Worm (Caenorhabditis elegans) whole organism, L1 larva: ENCODE results near the gene R01B10.3.

Experiments
- aha-1 ChIP-seq: fragments of 150-350 bp; optimal IDR thresholded peaks from 2 replicates; lab custom pipeline; 2014; ENCODE audit warnings: missing biosample characterization, missing genetic modification characterization
- alr-1 ChIP-seq: fragments of 200-800 bp; sonication (Bioruptor generic); optimal IDR thresholded peaks from 2 replicates; lab custom pipeline; 2018; ENCODE audit warnings: borderline replicate concordance, mild to moderate bottlenecking, missing genetic modification characterization, missing compliant biosample characterization
- aly-2 ChIP-seq: fragments of 150-350 bp; optimal IDR thresholded peaks from 2 replicates; lab custom pipeline; 2014; ENCODE audit warnings: missing biosample characterization, missing genetic modification characterization
- ama-1 ChIP-seq: fragments of 150-350 bp; optimal IDR thresholded peaks from 2 replicates; lab custom pipeline; 2014
- blmp-1 ChIP-seq: fragments of 150-350 bp; optimal IDR thresholded peaks from 2 replicates; lab custom pipeline; 2014; ENCODE audit warnings: missing biosample characterization, missing genetic modification characterization
- ceh-63 ChIP-seq: fragments of 200-800 bp; sonication (Bioruptor generic); optimal IDR thresholded peaks from 2 replicates; lab custom pipeline; 2018; ENCODE audit warnings: mild to moderate bottlenecking, missing genetic modification characterization, missing compliant biosample characterization
- ceh-8 ChIP-seq: fragments of 200-800 bp; sonication (Bioruptor generic); optimal IDR thresholded peaks from 2 replicates; lab custom pipeline; 2018; ENCODE audit warnings: mild to moderate bottlenecking, missing genetic modification characterization, moderate library complexity, missing compliant biosample characterization
- ces-1 ChIP-seq: fragments of 150-350 bp; optimal IDR thresholded peaks from 2 replicates; lab custom pipeline; 2014; ENCODE audit warnings: missing biosample characterization, missing genetic modification reagents, missing genetic modification characterization
- egl-27 ChIP-seq, 2 experiments: fragments of 150-350 bp in 1 of 2; sonication (generic microtip); optimal IDR thresholded peaks; 3 replicates each; lab custom pipeline; 2017 to 2018; ENCODE audit warnings: missing biosample characterization in 2 of 2, missing genetic modification characterization in 2 of 2, missing genetic modification reagents in 2 of 2
- ets-5 ChIP-seq: fragments of 200-800 bp; sonication (Bioruptor generic); IDR thresholded peaks from 2 replicates; pipeline ENCODE4 v1.3.6; 2022; ENCODE audit warnings: missing genetic modification characterization, missing compliant biosample characterization
- fkh-8 ChIP-seq: sonication (generic microtip); optimal IDR thresholded peaks from 2 replicates; lab custom pipeline; 2016; ENCODE audit warnings: mild to moderate bottlenecking, missing genetic modification characterization, missing compliant biosample characterization
- fos-1 ChIP-seq: fragments of 150-350 bp; optimal IDR thresholded peaks from 2 replicates; lab custom pipeline; 2014; ENCODE audit warnings: missing biosample characterization, missing genetic modification characterization
- grh-1 ChIP-seq: fragments of 200-800 bp; sonication (Bioruptor generic); IDR thresholded peaks from 2 replicates; pipeline ENCODE4 v1.3.6; 2022; ENCODE audit warnings: missing genetic modification reagents, missing genetic modification characterization, missing compliant biosample characterization
- hlh-4 ChIP-seq: sonication (generic microtip); optimal IDR thresholded peaks from 2 replicates; lab custom pipeline; 2016; ENCODE audit warnings: mild to moderate bottlenecking, missing genetic modification characterization, missing compliant biosample characterization
- hpl-2 ChIP-seq: fragments of 150-350 bp; optimal IDR thresholded peaks from 2 replicates; lab custom pipeline; 2014; ENCODE audit warnings: missing biosample characterization, missing genetic modification reagents, missing genetic modification characterization
- jun-1 ChIP-seq: fragments of 150-350 bp; optimal IDR thresholded peaks from 2 replicates; lab custom pipeline; 2014; ENCODE audit warnings: missing biosample characterization, missing genetic modification reagents, missing genetic modification characterization
- lin-35 ChIP-seq, 2 experiments: fragments of 150-350 bp; optimal IDR thresholded peaks; 2 replicates each; lab custom pipeline; 2014; ENCODE audit warnings: missing biosample characterization in 2 of 2, missing genetic modification characterization in 2 of 2, missing genetic modification reagents in 2 of 2
- lir-3 ChIP-seq: sonication (generic microtip); optimal IDR thresholded peaks from 2 replicates; lab custom pipeline; 2016; ENCODE audit warnings: mild to moderate bottlenecking, missing genetic modification characterization, moderate library complexity, missing compliant biosample characterization; ENCODE audit not compliant: poor library complexity
- mdl-1 ChIP-seq, 2 experiments: fragments of 150-350 bp; optimal IDR thresholded peaks; 2 replicates each; lab custom pipeline; 2014 to 2017; ENCODE audit warnings: missing biosample characterization in 2 of 2, missing genetic modification characterization in 2 of 2, inconsistent platforms in 1 of 2
- mep-1 ChIP-seq: fragments of 150-350 bp; optimal IDR thresholded peaks from 2 replicates; lab custom pipeline; 2014; ENCODE audit warnings: missing biosample characterization, missing genetic modification characterization
- nhr-19 ChIP-seq: fragments of 200-800 bp; sonication (Bioruptor generic); conservative IDR thresholded peaks from 2 replicates; pipeline ENCODE4 v1.3.6; 2022; ENCODE audit warnings: missing genetic modification characterization, missing compliant biosample characterization
- nhr-20 ChIP-seq: sonication (generic microtip); optimal IDR thresholded peaks from 2 replicates; lab custom pipeline; 2016; ENCODE audit warnings: mild to moderate bottlenecking, missing genetic modification characterization, missing compliant biosample characterization
- nhr-71 ChIP-seq: sonication (generic microtip); optimal IDR thresholded peaks from 2 replicates; lab custom pipeline; 2016; ENCODE audit warnings: mild to moderate bottlenecking, missing genetic modification characterization, moderate library complexity, missing compliant biosample characterization
- nhr-76 ChIP-seq: sonication (generic microtip); optimal IDR thresholded peaks from 2 replicates; lab custom pipeline; 2017; ENCODE audit warnings: missing biosample characterization, missing genetic modification characterization
- nhr-84 ChIP-seq: sonication (generic microtip); optimal IDR thresholded peaks from 2 replicates; lab custom pipeline; 2017; ENCODE audit warnings: missing biosample characterization, missing genetic modification characterization
- pqm-1 ChIP-seq: sonication (generic microtip); optimal IDR thresholded peaks from 3 replicates; lab custom pipeline; 2017; ENCODE audit warnings: missing biosample characterization, missing genetic modification characterization
- skn-1 ChIP-seq: fragments of 150-350 bp; optimal IDR thresholded peaks from 2 replicates; lab custom pipeline; 2014; ENCODE audit warnings: missing biosample characterization, missing genetic modification characterization
- snpc-4 ChIP-seq: fragments of 150-350 bp; optimal IDR thresholded peaks from 2 replicates; lab custom pipeline; 2014; ENCODE audit warnings: missing biosample characterization, missing genetic modification characterization
- sptf-1 ChIP-seq: fragments of 150-350 bp; optimal IDR thresholded peaks from 2 replicates; lab custom pipeline; 2014; ENCODE audit warnings: missing biosample characterization, missing genetic modification characterization
- sup-37 ChIP-seq: fragments of 200-800 bp; sonication (Bioruptor generic); optimal IDR thresholded peaks from 2 replicates; lab custom pipeline; 2018; ENCODE audit warnings: mild to moderate bottlenecking, missing genetic modification characterization, missing compliant biosample characterization
- swsn-7 ChIP-seq: sonication (generic microtip); optimal IDR thresholded peaks from 2 replicates; lab custom pipeline; 2016; ENCODE audit warnings: missing genetic modification characterization, missing compliant biosample characterization
- tbx-2 ChIP-seq: sonication (generic microtip); optimal IDR thresholded peaks from 2 replicates; lab custom pipeline; 2016; ENCODE audit warnings: missing genetic modification characterization, missing compliant biosample characterization
- unc-130 ChIP-seq: fragments of 150-350 bp; optimal IDR thresholded peaks from 2 replicates; lab custom pipeline; 2017; ENCODE audit warnings: missing biosample characterization, missing genetic modification characterization, inconsistent platforms
- unc-30 ChIP-seq: sonication (generic microtip); optimal IDR thresholded peaks from 2 replicates; lab custom pipeline; 2017; ENCODE audit warnings: missing biosample characterization, missing genetic modification characterization
- unc-86 ChIP-seq: sonication (generic microtip); optimal IDR thresholded peaks from 2 replicates; lab custom pipeline; 2016; ENCODE audit warnings: missing genetic modification characterization, missing compliant biosample characterization
- zip-4 ChIP-seq: fragments of 200-800 bp; sonication (Bioruptor generic); optimal IDR thresholded peaks from 2 replicates; lab custom pipeline; 2018; ENCODE audit warnings: mild to moderate bottlenecking, missing genetic modification characterization, moderate library complexity, missing compliant biosample characterization
- ztf-11 ChIP-seq, 2 experiments: sonication (generic microtip); optimal IDR thresholded peaks; 2 replicates each; lab custom pipeline; 2016 to 2017; ENCODE audit warnings: missing genetic modification characterization in 2 of 2, missing biosample characterization in 1 of 2, missing compliant biosample characterization in 1 of 2
- ztf-4 ChIP-seq: fragments of 150-350 bp; optimal IDR thresholded peaks from 2 replicates; lab custom pipeline; 2014; ENCODE audit warnings: missing biosample characterization, missing genetic modification characterization

Gene R01B10.3

ce11 chrV:6043275-6044271, 1.4 kb downstream of the R01B10.3 start, which contains the start of gene cpi-2 (continued):
- peak; percentile 26 for TF ChIP-seq tbx-2 (tag; lab: Kevin White, UChicago)
- peak; percentile 51 for TF ChIP-seq mep-1
- peak; percentile 46 for TF ChIP-seq nhr-20 (tag; lab: Kevin White, UChicago)
- no peak for TF ChIP-seq nhr-76 (tag; lab: Kevin White, UChicago)
- no peak for TF ChIP-seq ceh-63 (GFP tag; lab: Kevin White, UChicago)
- TF ChIP-seq ets-5 (GFP tag; lab: Robert Waterston, UW) = no peak
- peak; percentile 5 for TF ChIP-seq fkh-8 (tag; lab: Kevin White, UChicago)
- no peak for TF ChIP-seq unc-130 (tag; lab: Kevin White, UChicago)
- TF ChIP-seq pqm-1 (tag; lab: Kevin White, UChicago) = no peak
- TF ChIP-seq alr-1 (tag; lab: Kevin White, UChicago) = no peak
- no peak for TF ChIP-seq ztf-4 (tag; lab: Kevin White, UChicago)
- TF ChIP-seq mdl-1 (tag; optimal IDR thresholded peaks at IDR 0.05; lab: Kevin White, UChicago) = peak in 1 of 2 experiments; percentile 35
- no peak for TF ChIP-seq unc-86 (tag; lab: Kevin White, UChicago)
- peak; percentile 28 for TF ChIP-seq swsn-7 (tag; lab: Kevin White, UChicago)
- TF ChIP-seq lir-3 = no peak
- peak; percentile 69 for TF ChIP-seq fos-1
- no peak; the same call in 1 of the 2 replicates for TF ChIP-seq nhr-19 (GFP tag; lab: Robert Waterston, UW)
- no peak for TF ChIP-seq zip-4
- TF ChIP-seq egl-27 (tag; optimal IDR thresholded peaks at IDR 0.05; lab: Kevin White, UChicago) = no peak
- no peak for TF ChIP-seq hpl-2 (GFP tag; lab: Kevin White, UChicago)
- no peak for TF ChIP-seq snpc-4 (tag; lab: Kevin White, UChicago)
- no peak for TF ChIP-seq ztf-11 (tag; optimal IDR thresholded peaks at IDR 0.05; lab: Kevin White, UChicago)
- no peak for TF ChIP-seq skn-1
- peak; percentile 63 for TF ChIP-seq jun-1
- no peak for TF ChIP-seq nhr-84 (tag; lab: Kevin White, UChicago)
- no peak for TF ChIP-seq aha-1 (tag; lab: Kevin White, UChicago)
- peak; percentile 90 to 94 for TF ChIP-seq lin-35 (GFP tag; optimal IDR thresholded peaks at IDR 0.05; lab: Kevin White, UChicago)
- no peak for TF ChIP-seq ces-1 (GFP tag; lab: Kevin White, UChicago)
- TF ChIP-seq sptf-1 (tag; lab: Kevin White, UChicago) = no peak
- TF ChIP-seq ceh-8 (GFP tag; lab: Kevin White, UChicago) = no peak
- TF ChIP-seq nhr-71 (tag; lab: Kevin White, UChicago) = peak; percentile 45
- no peak for TF ChIP-seq grh-1 (GFP tag; lab: Robert Waterston, UW)
- TF ChIP-seq hlh-4 (tag; lab: Kevin White, UChicago) = no peak
- no peak for TF ChIP-seq sup-37 (GFP tag; lab: Kevin White, UChicago)

DNA sequence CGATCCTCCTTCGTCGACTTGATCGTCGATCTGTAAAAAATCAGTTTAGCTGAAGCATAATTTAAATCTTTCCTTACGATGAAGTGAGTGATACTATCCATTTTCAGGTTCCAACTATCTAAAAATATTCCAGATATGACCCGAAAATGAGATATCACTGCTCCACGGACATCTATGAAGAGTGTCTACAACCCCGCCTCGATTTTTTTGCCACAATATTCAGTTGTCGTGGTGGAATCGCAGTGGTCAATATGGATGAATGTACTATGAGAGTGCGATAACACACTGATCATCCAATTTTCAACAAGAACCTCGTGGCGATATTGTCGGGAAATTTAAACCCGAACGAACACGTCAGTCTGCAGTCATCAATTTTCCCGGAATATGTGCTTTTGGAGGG, 3.6 kb downstream of the R01B10.3 start, which contains the start of gene R01B10.2:
R01B10.2 (minus strand) TSS at position 101 of the 400 bp plus-strand sequence.
- no peak for TF ChIP-seq mep-1
- TF ChIP-seq aly-2 = no peak
- TF ChIP-seq ama-1 (lab: Kevin White, UChicago) = no peak
- no peak for TF ChIP-seq skn-1
- no peak for TF ChIP-seq lir-3
- TF ChIP-seq unc-130 (tag; lab: Kevin White, UChicago) = no peak
- no peak for TF ChIP-seq swsn-7 (tag; lab: Kevin White, UChicago)
- TF ChIP-seq blmp-1 (tag; lab: Kevin White, UChicago) = no peak
- no peak for TF ChIP-seq unc-30 (tag; lab: Kevin White, UChicago)
- TF ChIP-seq, all 84 proteins: peak for 0
